Fruit fly (Drosophila melanogaster): Measurements from ENCODE around the gene CG12121.

The CG12121 gene

DNA sequence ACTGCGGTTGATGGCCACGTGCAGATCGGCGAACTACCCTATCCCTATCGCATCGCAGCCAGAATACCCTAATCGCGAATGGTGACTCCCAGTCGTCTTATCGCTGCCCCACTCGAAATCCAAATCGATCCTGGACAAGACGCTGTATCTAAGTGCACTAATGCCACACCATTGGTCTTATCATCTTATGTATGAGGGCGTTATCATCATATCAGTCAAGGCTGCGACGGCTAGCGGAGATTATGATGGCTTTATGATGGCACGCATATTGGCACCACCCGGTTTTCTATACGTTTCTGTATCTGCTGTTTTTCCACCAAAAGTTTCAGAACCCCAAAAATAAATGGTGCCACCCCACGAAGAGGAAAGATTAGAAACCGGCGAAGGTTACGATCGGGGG is 31.9 kb downstream of the CG12121 start:
- TF ChIP-seq Rel (GFP tag; optimal IDR thresholded peaks at IDR 0.05) (no peak), Rel (tag; optimal IDR thresholded peaks at IDR 0.05) (peak; percentile 79), lola (GFP tag; optimal IDR thresholded peaks at IDR 0.05) (no peak)

DNA sequence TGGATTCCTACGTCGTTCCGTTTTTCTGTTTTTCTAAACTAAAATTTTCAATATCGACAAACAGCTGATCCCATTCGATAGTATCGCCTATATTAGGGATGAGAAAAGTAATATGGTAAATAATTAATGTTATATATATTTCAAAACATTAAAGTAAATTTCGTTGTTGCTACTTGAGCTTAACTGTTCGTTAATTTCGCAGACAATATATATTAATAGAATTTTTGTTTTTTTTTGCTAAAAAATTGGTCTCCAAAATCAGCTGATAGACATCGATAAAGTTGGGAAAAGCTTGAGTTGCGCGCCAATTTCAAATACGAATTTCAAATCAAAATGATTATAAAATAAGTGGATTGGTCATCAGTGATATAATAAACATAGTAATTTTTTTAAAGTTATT is 35.8 kb downstream of the CG12121 start, which contains the start of gene CG12118:
Gene CG12118, minus strand, starts transcription at position 53 of the 400 bp plus-strand sequence.
- TF ChIP-seq sv (GFP tag; optimal IDR thresholded peaks at IDR 0.05) (peak; percentile 71), N (GFP tag; optimal IDR thresholded peaks at IDR 0.05) (no peak), Myc (optimal IDR thresholded peaks at IDR 0.05) (no peak), psq (GFP tag; optimal IDR thresholded peaks at IDR 0.05) (peak; percentile 73), dl (GFP tag; optimal IDR thresholded peaks at IDR 0.05; ENCODE audit: insufficient read depth in 1 of 2, partially characterized antibody in 2 of 2) (no peak), Abd-B (GFP tag; optimal IDR thresholded peaks at IDR 0.05) (no peak), GATAd (GFP tag; optimal IDR thresholded peaks at IDR 0.05) (no peak), Jra (GFP tag; optimal IDR thresholded peaks at IDR 0.05) (peak; percentile 73), CG32264 (GFP tag; optimal IDR thresholded peaks at IDR 0.05) (no peak), CG9705 (GFP tag; optimal IDR thresholded peaks at IDR 0.05) (peak; percentile 44), Sp1 (GFP tag; optimal IDR thresholded peaks at IDR 0.05) (peak; percentile 69), jim (GFP tag; optimal IDR thresholded peaks at IDR 0.05) (no peak), OdsH (GFP tag; optimal IDR thresholded peaks at IDR 0.05) (peak; percentile 79), fru (GFP tag; optimal IDR thresholded peaks at IDR 0.05) (peak; percentile 77), HLH106 (tag; optimal IDR thresholded peaks at IDR 0.05) (peak; percentile 74), dmrt93B (GFP tag; optimal IDR thresholded peaks at IDR 0.05) (peak; percentile 36), Vsx2 (GFP tag; optimal IDR thresholded peaks at IDR 0.05; ENCODE audit: partially characterized antibody) (no peak), sage (GFP tag; optimal IDR thresholded peaks at IDR 0.05) (peak; percentile 81), br (GFP tag; optimal IDR thresholded peaks at IDR 0.05) (peak; percentile 63), h (GFP tag; optimal IDR thresholded peaks at IDR 0.05) (peak; percentile 80), Hr83 (GFP tag; optimal IDR thresholded peaks at IDR 0.05; ENCODE audit: poor library complexity, severe bottlenecking) (peak; percentile 55), pan (optimal IDR thresholded peaks at IDR 0.05) (no peak), woc (GFP tag; optimal IDR thresholded peaks at IDR 0.05) (peak; percentile 61), CrebA (GFP tag; optimal IDR thresholded peaks at IDR 0.05; ENCODE audit: borderline replicate concordance) (no peak), Hr78 (GFP tag; optimal IDR thresholded peaks at IDR 0.05) (no peak), Rel (GFP tag; optimal IDR thresholded peaks at IDR 0.05) (no peak), Rel (tag; optimal IDR thresholded peaks at IDR 0.05) (peak; percentile 37), usp (GFP tag; optimal IDR thresholded peaks at IDR 0.05) (no peak), rgr (GFP tag; optimal IDR thresholded peaks at IDR 0.05) (peak; percentile 85), Hnf4 (GFP tag; optimal IDR thresholded peaks at IDR 0.05) (peak; percentile 81), lola (GFP tag; optimal IDR thresholded peaks at IDR 0.05) (no peak), Mio (GFP tag; optimal IDR thresholded peaks at IDR 0.05) (no peak), Dfd (GFP tag; optimal IDR thresholded peaks at IDR 0.05) (no peak), Dif (GFP tag; optimal IDR thresholded peaks at IDR 0.05; ENCODE audit: partially characterized antibody) (no peak), foxo (GFP tag; optimal IDR thresholded peaks at IDR 0.05) (peak in 1 of 2 experiments; percentile 83), brk (GFP tag; optimal IDR thresholded peaks at IDR 0.05) (no peak), ey (GFP tag; optimal IDR thresholded peaks at IDR 0.05) (peak; percentile 59), tai (GFP tag; optimal IDR thresholded peaks at IDR 0.05) (no peak), dsf (GFP tag; optimal IDR thresholded peaks at IDR 0.05; ENCODE audit: borderline replicate concordance) (peak; percentile 66)

DNA sequence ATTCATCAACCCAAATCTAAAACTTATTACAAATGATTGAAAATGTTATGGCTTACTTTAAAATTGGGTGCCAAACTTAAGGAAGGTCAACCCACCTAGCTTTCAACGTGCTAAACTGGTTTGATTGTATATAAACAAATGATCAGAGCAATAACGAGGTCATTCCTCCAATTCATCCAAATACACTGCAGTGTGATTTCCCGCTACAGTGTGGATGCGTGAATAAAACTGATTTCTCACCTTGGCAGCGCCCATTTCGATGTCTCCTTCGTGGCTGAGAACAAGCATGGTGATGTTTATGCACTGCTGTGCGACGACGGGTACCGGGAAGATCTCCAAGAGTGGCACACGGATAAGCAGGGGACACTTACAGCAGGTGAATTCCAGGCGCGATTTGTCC is 36.9 kb downstream of the CG12121 start:
- TF ChIP-seq Hnf4 (GFP tag; optimal IDR thresholded peaks at IDR 0.05) (no peak), Rel (GFP tag; optimal IDR thresholded peaks at IDR 0.05) (no peak), Rel (tag; optimal IDR thresholded peaks at IDR 0.05) (peak; percentile 92)
